Worm (Caenorhabditis elegans) whole organism, young adult: ENCODE measurements around the gene ifta-2.

ENCODE experiments used
- C06A6.2 ChIP-seq: fragments of 200-800 bp; sonication (Bioruptor generic); conservative IDR thresholded peaks from 2 replicates; pipeline ENCODE4 v1.3.6; 2022; ENCODE audit warnings: missing genetic modification characterization, missing compliant biosample characterization
- F10E7.11 ChIP-seq: sonication (generic microtip); optimal IDR thresholded peaks from 2 replicates; lab custom pipeline; 2017; ENCODE audit warnings: mild to moderate bottlenecking, missing genetic modification characterization, moderate library complexity, missing compliant biosample characterization
- F22D6.2 ChIP-seq: sonication (generic microtip); optimal IDR thresholded peaks from 2 replicates; lab custom pipeline; 2016; ENCODE audit warnings: mild to moderate bottlenecking, missing genetic modification characterization, missing compliant biosample characterization
- K12H6.12 ChIP-seq: fragments of 200-800 bp; sonication (Bioruptor generic); optimal IDR thresholded peaks from 2 replicates; lab custom pipeline; 2018; ENCODE audit warnings: mild to moderate bottlenecking, missing genetic modification characterization, missing compliant biosample characterization
- Y53F4B.3 ChIP-seq: fragments of 200-800 bp; sonication (Bioruptor generic); IDR thresholded peaks from 2 replicates; pipeline ENCODE4 v1.3.6; 2022; ENCODE audit warnings: missing genetic modification reagents, missing genetic modification characterization, missing compliant biosample characterization
- Y95B8A.8 ChIP-seq: fragments of 200-800 bp; sonication (Bioruptor generic); IDR thresholded peaks from 2 replicates; pipeline ENCODE4 v1.3.6; 2022; ENCODE audit warnings: missing genetic modification reagents, missing genetic modification characterization, missing compliant biosample characterization
- akir-1 ChIP-seq: fragments of 200-800 bp; sonication (Bioruptor generic); optimal IDR thresholded peaks from 2 replicates; lab custom pipeline; 2018; ENCODE audit warnings: mild to moderate bottlenecking, missing genetic modification characterization, moderate library complexity, missing compliant biosample characterization
- ama-1 ChIP-seq, 3 experiments: fragments of 150-350 bp in 1 of 3; sonication (generic microtip) in 2 of 3; optimal IDR thresholded peaks; 2 replicates each; lab custom pipeline; 2014 to 2018; ENCODE audit warnings: missing biosample characterization in 2 of 3, missing genetic modification characterization in 2 of 3, missing genetic modification reagents in 2 of 3
- attf-3 ChIP-seq: fragments of 200-800 bp; sonication (Bioruptor generic); conservative IDR thresholded peaks from 2 replicates; pipeline ENCODE4 v1.3.6; 2022; ENCODE audit warnings: missing genetic modification reagents, missing genetic modification characterization, missing compliant biosample characterization
- attf-6 ChIP-seq: fragments of 200-800 bp; sonication (Bioruptor generic); IDR thresholded peaks from 2 replicates; pipeline ENCODE4 v1.3.6; 2022; ENCODE audit warnings: missing genetic modification reagents, missing genetic modification characterization, missing compliant biosample characterization
- bed-2 ChIP-seq: fragments of 200-800 bp; sonication (Bioruptor generic); IDR thresholded peaks from 2 replicates; pipeline ENCODE4 v1.3.6; 2022; ENCODE audit warnings: missing genetic modification reagents, missing genetic modification characterization, missing compliant biosample characterization
- ceh-40 ChIP-seq: fragments of 200-800 bp; sonication (Bioruptor generic); IDR thresholded peaks from 2 replicates; pipeline ENCODE4 v1.3.6; 2022; ENCODE audit warnings: missing genetic modification characterization, missing compliant biosample characterization
- ceh-91 ChIP-seq: fragments of 200-800 bp; sonication (Bioruptor generic); IDR thresholded peaks from 2 replicates; pipeline ENCODE4 v1.3.6; 2022; ENCODE audit warnings: missing genetic modification reagents, missing genetic modification characterization, missing compliant biosample characterization
- efl-1 ChIP-seq: fragments of 150-350 bp; optimal IDR thresholded peaks from 2 replicates; lab custom pipeline; 2014; ENCODE audit warnings: missing biosample characterization, missing genetic modification reagents, missing genetic modification characterization
- egl-18 ChIP-seq: fragments of 200-800 bp; sonication (Bioruptor generic); IDR thresholded peaks from 2 replicates; pipeline ENCODE4 v1.3.6; 2022; ENCODE audit warnings: missing genetic modification reagents, missing genetic modification characterization, missing compliant biosample characterization
- egl-44 ChIP-seq: fragments of 200-800 bp; sonication (Bioruptor generic); IDR thresholded peaks from 2 replicates; pipeline ENCODE4 v1.3.6; 2022; ENCODE audit warnings: missing genetic modification reagents, missing genetic modification characterization, missing compliant biosample characterization
- egrh-3 ChIP-seq: fragments of 200-800 bp; sonication (Bioruptor generic); IDR thresholded peaks from 2 replicates; pipeline ENCODE4 v1.3.6; 2022; ENCODE audit warnings: missing genetic modification reagents, missing genetic modification characterization, missing compliant biosample characterization
- fkh-3 ChIP-seq: sonication (generic microtip); optimal IDR thresholded peaks from 2 replicates; lab custom pipeline; 2016; ENCODE audit warnings: mild to moderate bottlenecking, missing genetic modification characterization, missing compliant biosample characterization
- him-1 ChIP-seq: sonication (generic microtip); optimal IDR thresholded peaks from 2 replicates; lab custom pipeline; 2016; ENCODE audit warnings: missing genotype, missing genetic modification reagents, missing genetic modification characterization, missing compliant biosample characterization
- hlh-26 ChIP-seq: fragments of 200-800 bp; sonication (Bioruptor generic); conservative IDR thresholded peaks from 2 replicates; pipeline ENCODE4 v1.3.6; 2022; ENCODE audit warnings: missing genetic modification reagents, missing genetic modification characterization, missing compliant biosample characterization
- hmg-1.2 ChIP-seq: fragments of 200-800 bp; sonication (Bioruptor generic); IDR thresholded peaks from 2 replicates; pipeline ENCODE4 v1.3.6; 2022; ENCODE audit warnings: missing genetic modification reagents, missing genetic modification characterization, missing compliant biosample characterization
- hmg-20 ChIP-seq: fragments of 200-800 bp; sonication (Bioruptor generic); IDR thresholded peaks from 2 replicates; pipeline ENCODE4 v1.3.6; 2022; ENCODE audit warnings: missing genetic modification reagents, missing genetic modification characterization, missing compliant biosample characterization
- hrde-1 ChIP-seq: sonication (generic microtip); optimal IDR thresholded peaks from 2 replicates; lab custom pipeline; 2016; ENCODE audit warnings: missing genetic modification characterization, mild to moderate bottlenecking, missing compliant biosample characterization, moderate library complexity, missing genotype, missing genetic modification reagents, borderline replicate concordance
- hsf-1 ChIP-seq: fragments of 200-800 bp; sonication (Bioruptor generic); IDR thresholded peaks from 2 replicates; pipeline ENCODE4 v1.3.6; 2022; ENCODE audit warnings: missing genetic modification reagents, missing genetic modification characterization, missing compliant biosample characterization
- lag-1 ChIP-seq: fragments of 200-800 bp; sonication (Bioruptor generic); IDR thresholded peaks from 2 replicates; pipeline ENCODE4 v1.3.6; 2022; ENCODE audit warnings: missing genetic modification reagents, missing genetic modification characterization, missing compliant biosample characterization
- lir-1 ChIP-seq: fragments of 200-800 bp; sonication (Bioruptor generic); conservative IDR thresholded peaks from 2 replicates; pipeline ENCODE4 v1.3.6; 2022; ENCODE audit warnings: missing genetic modification reagents, missing genetic modification characterization, missing compliant biosample characterization
- mcd-1 ChIP-seq: fragments of 200-800 bp; sonication (Bioruptor generic); IDR thresholded peaks from 2 replicates; pipeline ENCODE4 v1.3.6; 2022; ENCODE audit warnings: missing genetic modification reagents, missing genetic modification characterization, missing compliant biosample characterization
- mes-4 ChIP-seq: sonication (generic microtip); optimal IDR thresholded peaks from 2 replicates; lab custom pipeline; 2016; ENCODE audit warnings: missing genotype, missing genetic modification characterization, missing compliant biosample characterization
- mxl-1 ChIP-seq: sonication (generic microtip); optimal IDR thresholded peaks from 2 replicates; lab custom pipeline; 2016; ENCODE audit warnings: missing genetic modification characterization, missing compliant biosample characterization
- nfya-1 ChIP-seq: sonication (generic microtip); optimal IDR thresholded peaks from 2 replicates; lab custom pipeline; 2017; ENCODE audit warnings: antibody characterized with exemption, missing compliant biosample characterization, missing genetic modification characterization, borderline replicate concordance; ENCODE audit not compliant: insufficient read depth
- nhr-179 ChIP-seq: sonication (generic microtip); optimal IDR thresholded peaks from 2 replicates; lab custom pipeline; 2016; ENCODE audit warnings: mild to moderate bottlenecking, missing genetic modification characterization, missing compliant biosample characterization
- nhr-27 ChIP-seq: fragments of 200-800 bp; sonication (Bioruptor generic); optimal IDR thresholded peaks from 2 replicates; lab custom pipeline; 2018; ENCODE audit warnings: mild to moderate bottlenecking, missing genetic modification characterization, moderate library complexity, missing compliant biosample characterization
- nhr-80 ChIP-seq: sonication (generic microtip); optimal IDR thresholded peaks from 2 replicates; lab custom pipeline; 2016; ENCODE audit warnings: missing genetic modification characterization, missing compliant biosample characterization
- somi-1 ChIP-seq: fragments of 200-800 bp; sonication (Bioruptor generic); optimal IDR thresholded peaks from 2 replicates; lab custom pipeline; 2018; ENCODE audit warnings: mild to moderate bottlenecking, missing genetic modification characterization, missing compliant biosample characterization
- unc-130 ChIP-seq: sonication (generic microtip); optimal IDR thresholded peaks from 2 replicates; lab custom pipeline; 2016; ENCODE audit warnings: missing genetic modification reagents, missing genetic modification characterization, missing compliant biosample characterization
- xnd-1 ChIP-seq: sonication (generic microtip); optimal IDR thresholded peaks from 2 replicates; lab custom pipeline; 2016; ENCODE audit warnings: missing genotype, missing genetic modification reagents, missing genetic modification characterization, missing compliant biosample characterization
- ztf-22 ChIP-seq: fragments of 200-800 bp; sonication (Bioruptor generic); optimal IDR thresholded peaks from 2 replicates; lab custom pipeline; 2018; ENCODE audit warnings: mild to moderate bottlenecking, missing genetic modification characterization, moderate library complexity, missing compliant biosample characterization
- ztf-28 ChIP-seq: fragments of 200-800 bp; sonication (Bioruptor generic); IDR thresholded peaks from 2 replicates; pipeline ENCODE4 v1.3.6; 2022; ENCODE audit warnings: missing genetic modification reagents, missing genetic modification characterization, missing compliant biosample characterization
- ztf-3 ChIP-seq: fragments of 200-800 bp; sonication (Bioruptor generic); optimal IDR thresholded peaks from 2 replicates; lab custom pipeline; 2018; ENCODE audit warnings: mild to moderate bottlenecking, missing genetic modification characterization, missing compliant biosample characterization

Gene ifta-2

ce11 chrIV:17328834-17329233 lies 27.0 kb upstream of the ifta-2 start, which contains the start of gene ceh-88:
Gene ceh-88, plus strand, starts transcription at chrIV:17329188.
- TF ChIP-seq K12H6.12 (tag; lab: Kevin White, UChicago) (no peak), somi-1 (GFP tag; lab: Kevin White, UChicago) (no peak), hmg-1.2 (peak; percentile 53; the same call in 1 of the 2 replicates)

DNA sequence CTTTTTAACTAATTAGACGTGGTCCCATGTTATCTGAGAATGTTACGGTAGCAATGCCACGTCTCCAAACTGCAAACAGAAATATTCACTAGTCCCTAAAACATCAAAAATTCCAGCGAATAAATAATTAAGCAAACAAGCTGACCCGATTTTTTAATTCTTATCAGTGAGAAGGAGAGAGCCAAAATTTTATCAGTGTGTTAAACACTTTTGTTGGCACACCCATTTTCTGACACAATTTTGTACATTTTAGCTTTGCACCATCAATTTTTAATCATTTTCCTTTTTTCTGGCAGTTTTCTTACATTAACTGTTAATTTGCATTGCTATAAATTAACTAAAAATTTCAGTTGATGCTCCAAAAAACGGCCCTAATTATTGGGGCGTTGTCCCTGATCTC lies 18.6 kb upstream of the ifta-2 start, which contains the start of gene C49C3.4:
Gene C49C3.4 (plus strand): TSS at position 351 of the 400 bp plus-strand sequence.
- TF ChIP-seq nhr-80: peak; percentile 56
- no peak for TF ChIP-seq akir-1 (GFP tag; lab: Kevin White, UChicago)

DNA sequence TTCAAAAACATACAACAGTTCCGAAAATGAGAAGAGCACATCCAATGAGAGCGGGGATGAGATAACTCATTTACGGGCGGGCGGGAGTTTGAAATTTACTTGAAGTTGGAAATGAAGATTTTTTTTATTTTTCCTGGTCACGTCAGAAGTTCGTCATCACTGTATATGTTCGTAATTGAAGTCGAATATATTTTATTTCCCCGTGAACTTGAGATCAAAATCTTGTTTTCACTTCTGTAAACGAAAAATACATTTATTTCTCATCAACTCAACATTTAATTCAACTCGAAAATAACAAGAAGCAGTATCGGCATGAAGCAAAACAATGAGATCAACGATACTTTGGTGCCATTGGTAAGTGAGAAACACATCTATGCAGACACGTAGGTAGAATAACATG lies 14.6 kb upstream of the ifta-2 start, which contains the start of gene C49C3.20:
Gene C49C3.20 (minus strand): TSS at position 101 of the 400 bp plus-strand sequence.
- TF ChIP-seq Y53F4B.3 (GFP tag; lab: Robert Waterston, UW) (no peak), unc-130 (no peak), nhr-27 (tag; lab: Kevin White, UChicago) (no peak), lir-1 (no peak), egl-44 (GFP tag; lab: Robert Waterston, UW) (no peak), attf-6 (GFP tag; lab: Robert Waterston, UW) (no peak), ztf-22 (no peak), attf-3 (GFP tag; lab: Robert Waterston, UW) (no peak), hlh-26 (GFP tag; lab: Robert Waterston, UW) (no peak), nhr-179 (tag; lab: Kevin White, UChicago) (no peak), fkh-3 (tag; lab: Kevin White, UChicago) (no peak)

- TF ChIP-seq ama-1 (optimal IDR thresholded peaks at IDR 0.05; lab: Kevin White, UChicago) (no peak), ama-1 (GFP tag; optimal IDR thresholded peaks at IDR 0.05; lab: Kevin White, UChicago) (no peak), him-1 (tag; lab: Kevin White, UChicago) (no peak), ztf-3 (GFP tag; lab: Kevin White, UChicago) (no peak), efl-1 (GFP tag; lab: Kevin White, UChicago) (no peak), hsf-1 (GFP tag; lab: Robert Waterston, UW) (no peak), xnd-1 (tag; lab: Kevin White, UChicago) (no peak), bed-2 (no peak), mcd-1 (GFP tag; lab: Robert Waterston, UW) (no peak), F10E7.11 (tag; lab: Kevin White, UChicago) (no peak), ceh-91 (GFP tag; lab: Robert Waterston, UW) (no peak), ztf-28 (GFP tag; lab: Robert Waterston, UW) (no peak), hlh-26 (GFP tag; lab: Robert Waterston, UW) (no peak), nfya-1 (tag; lab: Kevin White, UChicago) (no peak), egl-18 (GFP tag; lab: Robert Waterston, UW) (no peak)
Observed at ce11 chrIV:17311842-17312241, 10.0 kb upstream of the ifta-2 start, which contains the start of gene snf-9. Gene snf-9, plus strand, starts transcription at chrIV:17312142.

DNA sequence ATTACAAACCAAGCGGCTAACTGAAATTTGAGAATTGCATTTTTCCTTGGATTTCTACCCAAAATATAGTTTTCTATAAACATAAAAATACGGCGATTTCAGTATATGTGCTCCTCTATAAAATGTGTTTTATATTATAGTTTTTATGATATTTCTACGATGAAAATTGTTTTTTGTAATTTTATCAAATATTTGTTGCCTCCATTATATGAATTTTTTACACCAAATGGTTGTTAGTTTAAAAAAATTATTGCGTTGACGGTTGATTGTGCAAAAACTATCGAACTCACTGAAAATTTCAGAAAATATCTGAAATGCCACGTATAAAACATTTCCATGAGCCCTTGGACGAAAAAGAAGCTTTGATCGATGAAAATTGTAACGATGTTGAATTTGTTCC lies 6.4 kb upstream of the ifta-2 start, which contains the start of gene T28F3.9:
Gene T28F3.9 (plus strand): TSS at position 301 of the 400 bp plus-strand sequence.
- TF ChIP-seq ztf-28 (GFP tag; lab: Robert Waterston, UW) (no peak), F22D6.2 (tag; lab: Kevin White, UChicago) (no peak), ceh-40 (GFP tag; lab: Robert Waterston, UW) (no peak), mxl-1 (tag; lab: Kevin White, UChicago) (no peak), hrde-1 (tag; lab: Kevin White, UChicago) (no peak), C06A6.2 (GFP tag; lab: Robert Waterston, UW) (no peak), egrh-3 (no peak), lag-1 (no peak), mes-4 (tag; lab: Kevin White, UChicago) (no peak), Y53F4B.3 (GFP tag; lab: Robert Waterston, UW) (no peak), xnd-1 (tag; lab: Kevin White, UChicago) (no peak), bed-2 (no peak), Y95B8A.8 (GFP tag; lab: Robert Waterston, UW) (no peak), hmg-20 (GFP tag; lab: Robert Waterston, UW) (no peak)
